Fruit fly (Drosophila melanogaster) Kc167 (cell line): Measurements from ENCODE around the gene CG15756.

Experiments used
- Myc ChIP-seq: fragments of >200 bp; optimal IDR thresholded peaks from 2 replicates; lab custom pipeline; 2017; ENCODE audit warnings: missing external identifiers
- Sin3A ChIP-seq: fragments of >200 bp; optimal IDR thresholded peaks from 2 replicates; lab custom pipeline; 2018; ENCODE audit warnings: missing external identifiers
- h ChIP-seq: fragments of >200 bp; optimal IDR thresholded peaks from 3 replicates; lab custom pipeline; 2018; ENCODE audit warnings: missing external identifiers
- insv ChIP-seq: fragments of >200 bp; optimal IDR thresholded peaks from 3 replicates; lab custom pipeline; 2018; ENCODE audit warnings: missing external identifiers
- psq ChIP-seq: fragments of >200 bp; optimal IDR thresholded peaks from 2 replicates; lab custom pipeline; 2017; ENCODE audit warnings: missing external identifiers
- ttk ChIP-seq: sonication (Bioruptor generic); optimal IDR thresholded peaks from 2 replicates; lab custom pipeline; 2017; ENCODE audit warnings: missing external identifiers

The CG15756 gene

DNA sequence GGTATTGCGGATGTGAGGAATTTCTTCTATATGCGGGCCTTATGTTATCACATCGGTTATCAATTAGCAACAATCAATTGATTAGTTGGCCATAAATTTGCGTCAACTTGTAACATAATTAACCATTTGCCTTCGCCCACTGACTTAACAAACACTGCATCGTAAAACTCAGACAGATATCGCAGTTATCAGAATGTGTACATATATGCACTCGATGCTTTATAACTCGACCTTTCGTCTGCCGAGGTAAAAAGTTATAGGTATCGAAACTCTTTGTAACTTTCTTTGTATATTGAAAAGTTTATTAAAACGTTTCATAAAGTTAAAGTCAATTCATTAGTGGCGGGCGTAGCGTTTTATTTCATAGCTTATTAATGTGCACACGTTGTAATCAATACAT, 28.8 kb downstream of the CG15756 start:
- no peak for TF ChIP-seq h (lab: Kevin White, UChicago)
- TF ChIP-seq insv, result no peak
- no peak for TF ChIP-seq ttk (lab: Kevin White, UChicago)
- no peak for TF ChIP-seq Myc
- TF ChIP-seq Sin3A (lab: Kevin White, UChicago), result no peak
- no peak for TF ChIP-seq psq

DNA sequence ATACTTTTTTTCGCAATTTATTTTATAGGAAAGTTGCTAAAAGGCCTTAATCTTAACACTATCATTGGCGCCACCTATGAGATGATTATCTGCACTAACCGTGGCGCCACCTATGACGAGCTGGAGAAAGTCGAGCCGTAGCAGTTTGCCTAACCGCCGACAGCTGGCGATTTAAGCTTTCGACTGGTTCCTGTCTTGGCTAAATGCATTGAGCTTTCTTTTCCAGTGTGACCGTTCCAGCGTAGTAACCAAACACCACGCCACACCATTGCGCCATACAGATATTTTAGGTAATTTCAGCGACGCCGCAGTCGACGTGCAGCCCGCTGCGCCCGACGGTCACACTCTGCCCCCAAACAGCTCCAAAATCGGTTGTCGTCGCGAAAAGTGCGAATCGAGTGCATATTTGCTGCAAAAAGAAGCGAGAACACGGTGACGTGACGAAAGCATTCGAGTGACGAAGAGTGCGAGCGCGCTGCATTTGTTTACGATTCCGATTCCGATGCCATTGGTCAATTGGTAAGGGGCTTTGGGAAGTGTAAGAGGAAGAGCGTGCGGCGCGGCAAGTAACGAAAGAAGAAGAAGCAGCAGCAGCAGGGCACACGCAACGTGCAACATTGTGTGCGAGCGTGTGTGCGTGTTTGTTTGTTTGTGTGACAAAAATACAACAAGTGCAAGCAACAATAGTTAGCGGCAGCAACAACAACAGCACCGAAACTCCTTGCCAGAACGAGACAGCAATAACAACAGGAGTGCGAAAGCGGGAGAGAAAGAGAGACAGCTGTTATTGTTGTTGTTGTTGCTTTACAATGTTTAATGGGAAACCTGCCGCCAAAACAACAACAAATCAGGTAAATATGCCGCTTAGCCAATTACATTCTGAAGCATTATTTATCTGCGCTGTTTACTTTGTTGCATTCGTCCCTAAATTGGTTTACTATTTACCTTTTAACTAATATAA, 29.6 kb downstream of the CG15756 start, which contains the start of the genes CG46311 and Tpst:
Gene CG46311 (plus strand): TSS at position 341 of the 961 bp plus-strand sequence.
Gene Tpst (plus strand): TSS at position 341 of the 961 bp plus-strand sequence.
- TF ChIP-seq psq (no peak), insv (no peak), ttk (lab: Kevin White, UChicago) (no peak), Myc (no peak), Sin3A (lab: Kevin White, UChicago) (no peak), h (lab: Kevin White, UChicago) (no peak)

DNA sequence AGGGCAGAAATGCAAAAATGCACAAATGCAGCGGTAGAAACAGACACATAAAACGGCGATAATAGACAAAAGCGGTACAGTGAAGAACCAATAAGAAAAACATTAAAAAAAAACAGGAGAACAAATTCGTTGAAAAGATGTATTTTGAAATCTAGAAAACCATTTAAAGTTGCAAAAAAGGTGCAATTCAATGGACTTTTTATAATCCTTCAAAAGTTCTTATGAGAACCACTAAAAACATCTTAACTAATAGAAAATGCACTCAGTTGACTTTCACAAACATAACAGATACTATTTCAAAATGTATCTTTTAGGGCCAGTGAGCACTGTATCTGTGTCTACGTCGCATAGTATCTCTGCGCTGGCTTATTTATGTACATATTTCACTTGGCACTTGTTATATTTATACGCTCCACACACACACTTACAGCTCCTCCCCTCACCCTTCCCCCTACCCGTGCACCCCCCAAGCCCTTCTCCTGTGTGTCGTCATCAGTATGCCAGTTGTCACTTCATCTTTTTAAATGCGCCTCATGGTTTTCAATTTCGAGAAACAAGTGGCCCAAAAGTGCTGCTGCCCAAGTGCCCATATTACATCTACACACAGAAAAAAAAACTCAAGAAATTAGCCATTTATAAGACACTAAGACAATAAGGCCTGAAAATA, 31.4 kb downstream of the CG15756 start:
- TF ChIP-seq ttk (lab: Kevin White, UChicago) (no peak), h (lab: Kevin White, UChicago) (no peak), insv (no peak), psq (no peak), Sin3A (lab: Kevin White, UChicago) (no peak), Myc (no peak)

DNA sequence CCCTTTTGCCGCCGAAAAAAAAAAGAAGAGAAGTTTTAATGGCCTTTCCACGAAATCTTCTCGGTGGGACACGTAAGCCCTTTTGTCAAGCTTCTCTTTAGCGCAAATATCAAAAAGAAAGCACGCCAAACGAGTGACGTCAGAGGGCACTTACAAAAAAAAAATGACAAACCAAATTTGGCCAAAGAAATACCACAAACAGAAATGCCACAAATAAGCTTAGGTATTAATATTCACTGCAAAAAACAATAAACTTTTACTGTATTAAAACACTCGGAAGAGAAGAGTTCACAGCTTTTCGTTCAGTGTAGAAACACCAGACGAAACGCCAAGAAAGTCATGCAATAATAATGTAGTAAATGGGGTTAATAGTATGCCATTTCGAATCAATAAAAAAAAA, 33.9 kb downstream of the CG15756 start:
- no peak for TF ChIP-seq psq

DNA sequence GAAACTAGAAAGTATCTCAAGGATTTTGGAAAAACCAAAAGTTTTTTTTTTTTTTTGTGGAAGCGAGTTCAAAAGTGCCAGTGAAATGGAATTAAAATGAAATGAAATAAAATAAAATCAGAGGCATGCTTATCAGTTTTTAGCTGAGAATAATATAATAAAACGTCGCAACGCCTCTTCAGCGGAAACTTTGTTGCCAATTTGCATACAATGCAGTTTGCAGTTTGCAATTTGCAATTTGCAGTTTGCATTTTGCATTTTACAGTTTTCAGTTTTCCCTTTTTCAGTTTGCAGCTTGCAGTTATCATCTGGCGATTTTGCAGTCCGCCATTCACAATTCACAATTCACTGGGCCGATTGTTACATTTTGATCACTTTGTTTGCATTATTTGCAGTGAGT, 34.6 kb downstream of the CG15756 start:
- TF ChIP-seq Myc (no peak), ttk (lab: Kevin White, UChicago) (no peak), Sin3A (lab: Kevin White, UChicago) (no peak), insv (no peak), h (lab: Kevin White, UChicago) (no peak), psq (no peak)

DNA sequence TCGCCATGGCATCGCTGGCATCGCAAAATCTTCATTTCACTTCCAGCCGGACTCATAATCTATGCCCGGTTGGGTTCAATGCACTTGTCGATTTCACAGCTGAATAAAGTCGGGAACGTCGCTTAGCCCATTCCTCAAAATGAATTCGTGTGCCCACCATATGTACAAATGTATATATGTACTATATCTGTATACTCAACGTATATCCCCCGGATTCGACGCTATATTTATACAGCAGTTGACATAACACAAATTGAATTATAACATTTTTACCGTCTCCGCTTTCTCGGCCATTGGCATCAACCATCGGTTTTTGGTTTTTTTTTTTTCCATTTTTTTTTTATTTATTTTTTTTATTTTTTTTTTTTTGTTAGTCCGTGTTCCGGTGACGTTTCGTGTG, 36.1 kb downstream of the CG15756 start:
- TF ChIP-seq psq (no peak), Sin3A (lab: Kevin White, UChicago) (no peak), insv (no peak), h (lab: Kevin White, UChicago) (no peak), Myc (no peak), ttk (lab: Kevin White, UChicago) (no peak)

DNA sequence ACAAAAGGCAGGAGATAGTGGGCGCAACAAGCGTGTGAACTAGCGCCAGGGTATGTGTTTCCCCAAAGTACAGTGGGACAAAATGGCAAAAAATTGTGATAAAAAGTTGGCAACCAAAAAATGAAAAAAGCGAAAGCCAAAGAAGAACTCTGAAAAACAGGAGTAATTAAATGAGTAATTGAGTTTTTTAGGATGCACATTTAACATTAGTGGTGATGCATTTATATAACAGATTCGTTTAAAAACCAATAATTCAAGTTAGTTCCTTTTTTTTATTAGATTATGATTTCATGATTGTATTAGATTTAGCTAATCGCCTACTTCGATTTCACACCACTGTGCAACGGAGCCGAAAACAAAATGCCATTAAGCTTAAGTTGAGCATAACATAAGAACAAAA, 38.2 kb downstream of the CG15756 start:
- TF ChIP-seq psq, result no peak
- no peak for TF ChIP-seq insv
- TF ChIP-seq Sin3A (lab: Kevin White, UChicago), result no peak
- no peak for TF ChIP-seq ttk (lab: Kevin White, UChicago)
- no peak for TF ChIP-seq h (lab: Kevin White, UChicago)
- no peak for TF ChIP-seq Myc

DNA sequence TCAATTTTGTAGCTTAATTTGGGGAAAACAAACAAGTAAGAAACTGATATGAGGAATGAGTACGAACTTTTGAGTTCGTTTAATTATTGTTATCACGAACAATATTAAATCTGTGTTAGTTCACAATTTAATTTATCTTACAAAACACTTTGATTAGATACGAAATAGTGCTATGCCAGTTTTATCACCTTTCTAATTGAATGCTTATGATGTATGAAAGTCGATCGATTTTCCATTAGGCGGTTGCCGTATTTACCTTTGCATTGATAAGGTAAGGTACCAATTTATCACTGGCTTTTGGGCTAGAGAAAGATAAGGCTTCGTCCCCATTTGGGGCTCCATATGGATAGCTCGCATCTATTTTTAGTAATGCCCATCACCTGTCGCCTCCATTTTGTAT, 45.1 kb downstream of the CG15756 start:
- no peak for TF ChIP-seq ttk (lab: Kevin White, UChicago)
- no peak for TF ChIP-seq Sin3A (lab: Kevin White, UChicago)
- TF ChIP-seq Myc, result no peak
- TF ChIP-seq psq, result no peak
- TF ChIP-seq insv, result no peak
- no peak for TF ChIP-seq h (lab: Kevin White, UChicago)
